Worm (Caenorhabditis elegans) whole organism, L2 larva: ENCODE results near the gene rpa-1.

Experiments
- C34F6.9 ChIP-seq: fragments of 150-350 bp; optimal IDR thresholded peaks from 2 replicates; lab custom pipeline; 2014; ENCODE audit warnings: missing biosample characterization, missing genetic modification characterization
- F13H6.1 ChIP-seq: sonication (generic microtip); optimal IDR thresholded peaks from 2 replicates; lab custom pipeline; 2016; ENCODE audit warnings: missing genetic modification characterization, missing compliant biosample characterization
- R02D3.7 ChIP-seq: fragments of 150-350 bp; optimal IDR thresholded peaks from 2 replicates; lab custom pipeline; 2014; ENCODE audit warnings: missing biosample characterization, missing genetic modification characterization
- alr-1 ChIP-seq: fragments of 150-350 bp; optimal IDR thresholded peaks from 2 replicates; lab custom pipeline; 2014; ENCODE audit warnings: missing biosample characterization, missing genetic modification characterization
- aly-2 ChIP-seq: fragments of 150-350 bp; optimal IDR thresholded peaks from 2 replicates; lab custom pipeline; 2014; ENCODE audit warnings: missing biosample characterization, missing genetic modification characterization
- ama-1 ChIP-seq: fragments of 150-350 bp; optimal IDR thresholded peaks from 2 replicates; lab custom pipeline; 2018; ENCODE audit warnings: inconsistent platforms
- blmp-1 ChIP-seq: sonication (generic microtip); optimal IDR thresholded peaks from 2 replicates; lab custom pipeline; 2017; ENCODE audit warnings: missing genetic modification characterization, mild to moderate bottlenecking, missing compliant biosample characterization, antibody characterized with exemption, moderate library complexity; ENCODE audit not compliant: insufficient read depth
- ceh-16 ChIP-seq: fragments of 150-350 bp; optimal IDR thresholded peaks from 2 replicates; lab custom pipeline; 2014; ENCODE audit warnings: missing biosample characterization, missing genetic modification characterization
- ceh-82 ChIP-seq: fragments of 150-350 bp; optimal IDR thresholded peaks from 2 replicates; lab custom pipeline; 2014; ENCODE audit warnings: missing biosample characterization, missing genetic modification characterization
- crh-2 ChIP-seq: sonication (generic microtip); optimal IDR thresholded peaks from 2 replicates; lab custom pipeline; 2017; ENCODE audit warnings: missing biosample characterization, missing genetic modification characterization
- dmd-4 ChIP-seq: sonication (generic microtip); optimal IDR thresholded peaks from 2 replicates; lab custom pipeline; 2017; ENCODE audit warnings: missing biosample characterization, missing genetic modification characterization
- egl-27 ChIP-seq: sonication (generic microtip); optimal IDR thresholded peaks from 3 replicates; lab custom pipeline; 2017; ENCODE audit warnings: missing biosample characterization, missing genetic modification reagents, missing genetic modification characterization
- elt-1 ChIP-seq: fragments of 150-350 bp; optimal IDR thresholded peaks from 2 replicates; lab custom pipeline; 2014; ENCODE audit warnings: missing biosample characterization, missing genetic modification characterization
- elt-3 ChIP-seq: sonication (generic microtip); optimal IDR thresholded peaks from 2 replicates; lab custom pipeline; 2017; ENCODE audit warnings: missing biosample characterization, missing genetic modification characterization
- fos-1 ChIP-seq: fragments of 150-350 bp; optimal IDR thresholded peaks from 2 replicates; lab custom pipeline; 2014; ENCODE audit warnings: missing biosample characterization, missing genetic modification characterization
- gmeb-1 ChIP-seq: fragments of 150-350 bp; optimal IDR thresholded peaks from 2 replicates; lab custom pipeline; 2014; ENCODE audit warnings: missing biosample characterization, missing genetic modification characterization
- lin-11 ChIP-seq: fragments of 150-350 bp; sonication (generic microtip); optimal IDR thresholded peaks from 2 replicates; lab custom pipeline; 2014; ENCODE audit warnings: missing biosample characterization, missing genetic modification characterization, inconsistent platforms, mixed read lengths
- lin-13 ChIP-seq: fragments of 150-350 bp; optimal IDR thresholded peaks from 2 replicates; lab custom pipeline; 2014; ENCODE audit warnings: missing biosample characterization, missing genetic modification reagents, missing genetic modification characterization
- lsy-2 ChIP-seq, 2 experiments: fragments of 150-350 bp in 1 of 2; sonication (generic microtip) in 1 of 2; optimal IDR thresholded peaks; 2 replicates each; lab custom pipeline; 2014 to 2017; ENCODE audit warnings: missing biosample characterization in 2 of 2, missing genetic modification characterization in 2 of 2
- mab-5 ChIP-seq: fragments of 150-350 bp; optimal IDR thresholded peaks from 2 replicates; lab custom pipeline; 2014; ENCODE audit warnings: missing biosample characterization, missing genetic modification characterization
- mbf-1 ChIP-seq: sonication (generic microtip); optimal IDR thresholded peaks from 2 replicates; lab custom pipeline; 2017; ENCODE audit warnings: missing biosample characterization, missing genetic modification characterization
- mdl-1 ChIP-seq, 2 experiments: fragments of 150-350 bp in 1 of 2; sonication (generic microtip) in 1 of 2; optimal IDR thresholded peaks; 2 replicates each; lab custom pipeline; 2017; ENCODE audit warnings: missing biosample characterization in 2 of 2, missing genetic modification characterization in 2 of 2
- nhr-10 ChIP-seq: sonication (generic microtip); optimal IDR thresholded peaks from 2 replicates; lab custom pipeline; 2017; ENCODE audit warnings: missing biosample characterization, missing genetic modification characterization
- nhr-11 ChIP-seq: fragments of 150-350 bp; optimal IDR thresholded peaks from 2 replicates; lab custom pipeline; 2014; ENCODE audit warnings: missing biosample characterization, missing genetic modification characterization
- nhr-12 ChIP-seq: fragments of 150-350 bp; optimal IDR thresholded peaks from 2 replicates; lab custom pipeline; 2014; ENCODE audit warnings: missing biosample characterization, missing genetic modification characterization
- nhr-129 ChIP-seq: fragments of 150-350 bp; optimal IDR thresholded peaks from 2 replicates; lab custom pipeline; 2014; ENCODE audit warnings: missing biosample characterization, missing genetic modification characterization
- nhr-21 ChIP-seq: fragments of 150-350 bp; optimal IDR thresholded peaks from 2 replicates; lab custom pipeline; 2014; ENCODE audit warnings: missing biosample characterization, missing genetic modification characterization
- nhr-23 ChIP-seq: fragments of 150-350 bp; optimal IDR thresholded peaks from 2 replicates; lab custom pipeline; 2014; ENCODE audit warnings: missing biosample characterization, missing genetic modification reagents, missing genetic modification characterization
- nhr-237 ChIP-seq: fragments of 150-350 bp; optimal IDR thresholded peaks from 2 replicates; lab custom pipeline; 2014; ENCODE audit warnings: missing biosample characterization, missing genetic modification characterization
- nhr-6 ChIP-seq: fragments of 150-350 bp; optimal IDR thresholded peaks from 2 replicates; lab custom pipeline; 2014; ENCODE audit warnings: missing biosample characterization, missing genetic modification characterization
- nhr-77 ChIP-seq: fragments of 150-350 bp; optimal IDR thresholded peaks from 2 replicates; lab custom pipeline; 2014; ENCODE audit warnings: missing biosample characterization, missing genetic modification characterization
- peb-1 ChIP-seq: fragments of 150-350 bp; optimal IDR thresholded peaks from 2 replicates; lab custom pipeline; 2014; ENCODE audit warnings: missing biosample characterization, missing genetic modification characterization
- sem-4 ChIP-seq: fragments of 150-350 bp; optimal IDR thresholded peaks from 2 replicates; lab custom pipeline; 2014; ENCODE audit warnings: missing biosample characterization, missing genetic modification reagents, missing genetic modification characterization
- skn-1 ChIP-seq: sonication (generic microtip); optimal IDR thresholded peaks from 2 replicates; lab custom pipeline; 2017; ENCODE audit warnings: missing biosample characterization, missing genetic modification characterization
- sma-3 ChIP-seq: sonication (generic microtip); optimal IDR thresholded peaks from 2 replicates; lab custom pipeline; 2016; ENCODE audit warnings: missing genetic modification reagents, missing genetic modification characterization, missing compliant biosample characterization
- sma-9 ChIP-seq, 2 experiments: fragments of 150-350 bp in 1 of 2; sonication (generic microtip) in 1 of 2; optimal IDR thresholded peaks; 2 replicates each; lab custom pipeline; 2014 to 2016; ENCODE audit warnings: missing genetic modification characterization in 2 of 2, mild to moderate bottlenecking in 1 of 2, missing biosample characterization in 1 of 2, missing compliant biosample characterization in 1 of 2, missing genetic modification reagents in 1 of 2, moderate library complexity in 1 of 2
- snpc-4 ChIP-seq: fragments of 150-350 bp; optimal IDR thresholded peaks from 2 replicates; lab custom pipeline; 2014; ENCODE audit warnings: missing biosample characterization, missing genetic modification characterization
- unc-39 ChIP-seq: fragments of 150-350 bp; optimal IDR thresholded peaks from 2 replicates; lab custom pipeline; 2014; ENCODE audit warnings: missing biosample characterization, missing genetic modification characterization
- unc-55 ChIP-seq: fragments of 150-350 bp; sonication (generic microtip); optimal IDR thresholded peaks from 3 replicates; lab custom pipeline; 2014; ENCODE audit warnings: missing biosample characterization, missing genetic modification reagents, missing genetic modification characterization
- unc-62 ChIP-seq: fragments of 150-350 bp; optimal IDR thresholded peaks from 2 replicates; lab custom pipeline; 2014; ENCODE audit warnings: missing biosample characterization, missing genetic modification reagents, missing genetic modification characterization
- ztf-1 ChIP-seq: fragments of 200-800 bp; sonication (Bioruptor generic); conservative IDR thresholded peaks from 2 replicates; pipeline ENCODE4 v1.3.6; 2022; ENCODE audit warnings: missing genetic modification characterization, missing compliant biosample characterization
- ztf-11 ChIP-seq: sonication (generic microtip); optimal IDR thresholded peaks from 2 replicates; lab custom pipeline; 2017; ENCODE audit warnings: missing biosample characterization, missing genetic modification characterization
- ztf-4 ChIP-seq: fragments of 150-350 bp; optimal IDR thresholded peaks from 2 replicates; lab custom pipeline; 2014; ENCODE audit warnings: missing biosample characterization, missing genetic modification characterization

The rpa-1 gene

ce11 chrII:7621513-7621912, 42.9 kb upstream of the rpa-1 start (continued):
- no peak for TF ChIP-seq alr-1
- no peak for TF ChIP-seq nhr-237 (tag; lab: Kevin White, UChicago)
- no peak for TF ChIP-seq snpc-4 (tag; lab: Kevin White, UChicago)
- TF ChIP-seq skn-1 (tag; lab: Kevin White, UChicago): no peak
- TF ChIP-seq lsy-2 (tag; optimal IDR thresholded peaks at IDR 0.05; lab: Kevin White, UChicago): peak in 1 of 2 experiments; percentile 26
- no peak for TF ChIP-seq nhr-21

- TF ChIP-seq nhr-129: peak; percentile 14
- TF ChIP-seq sma-9 (GFP tag; optimal IDR thresholded peaks at IDR 0.05; lab: Kevin White, UChicago): peak; percentile 41
- no peak for TF ChIP-seq sma-9 (tag; optimal IDR thresholded peaks at IDR 0.05; lab: Kevin White, UChicago)
- peak; percentile 43 for TF ChIP-seq fos-1 (tag; lab: Kevin White, UChicago)
- TF ChIP-seq peb-1: peak; percentile 28
- TF ChIP-seq crh-2 (tag; lab: Kevin White, UChicago): no peak
- TF ChIP-seq nhr-10 (tag; lab: Kevin White, UChicago): no peak
- peak; percentile 7 for TF ChIP-seq sma-3 (GFP tag; lab: Kevin White, UChicago)
- TF ChIP-seq F13H6.1 (tag; lab: Kevin White, UChicago): peak; percentile 58
Observed at ce11 chrII:7623466-7623865, 40.9 kb upstream of the rpa-1 start.

- TF ChIP-seq ztf-4 (tag; lab: Kevin White, UChicago): no peak
- no peak for TF ChIP-seq unc-55 (GFP tag; lab: Kevin White, UChicago)
- no peak for TF ChIP-seq lin-13 (GFP tag; lab: Kevin White, UChicago)
- no peak for TF ChIP-seq nhr-10 (tag; lab: Kevin White, UChicago)
- TF ChIP-seq mdl-1 (tag; optimal IDR thresholded peaks at IDR 0.05; lab: Kevin White, UChicago): no peak
- TF ChIP-seq skn-1 (tag; lab: Kevin White, UChicago): no peak
- no peak for TF ChIP-seq lin-11 (tag; lab: Kevin White, UChicago)
- TF ChIP-seq crh-2 (tag; lab: Kevin White, UChicago): no peak
- TF ChIP-seq nhr-77 (tag; lab: Kevin White, UChicago): no peak
- TF ChIP-seq R02D3.7 (tag; lab: Kevin White, UChicago): no peak
- no peak for TF ChIP-seq unc-39 (tag; lab: Kevin White, UChicago)
- TF ChIP-seq nhr-237 (tag; lab: Kevin White, UChicago): no peak
- TF ChIP-seq nhr-23: no peak
- no peak for TF ChIP-seq elt-3 (tag; lab: Kevin White, UChicago)
- no peak for TF ChIP-seq sem-4 (tag; lab: Kevin White, UChicago)
- TF ChIP-seq ceh-16 (tag; lab: Kevin White, UChicago): no peak
- TF ChIP-seq alr-1: no peak
Observed at ce11 chrII:7624272-7624671, 40.1 kb upstream of the rpa-1 start.

ce11 chrII:7624995-7625394, 39.4 kb upstream of the rpa-1 start:
- TF ChIP-seq blmp-1 (tag; lab: Kevin White, UChicago): no peak
- TF ChIP-seq fos-1 (tag; lab: Kevin White, UChicago): no peak
- TF ChIP-seq ztf-11 (tag; lab: Kevin White, UChicago): no peak
- no peak for TF ChIP-seq elt-3 (tag; lab: Kevin White, UChicago)
- no peak for TF ChIP-seq lsy-2 (tag; optimal IDR thresholded peaks at IDR 0.05; lab: Kevin White, UChicago)
- TF ChIP-seq ceh-82 (tag; lab: Kevin White, UChicago): no peak
- TF ChIP-seq alr-1: no peak
- TF ChIP-seq skn-1 (tag; lab: Kevin White, UChicago): no peak
- no peak for TF ChIP-seq R02D3.7 (tag; lab: Kevin White, UChicago)
- no peak for TF ChIP-seq mbf-1 (tag; lab: Kevin White, UChicago)
- no peak for TF ChIP-seq unc-55 (GFP tag; lab: Kevin White, UChicago)
- TF ChIP-seq nhr-12 (tag; lab: Kevin White, UChicago): no peak
- no peak for TF ChIP-seq lin-11 (tag; lab: Kevin White, UChicago)
- no peak for TF ChIP-seq sem-4 (tag; lab: Kevin White, UChicago)
- no peak for TF ChIP-seq nhr-237 (tag; lab: Kevin White, UChicago)
- TF ChIP-seq nhr-129: no peak
- no peak for TF ChIP-seq sma-9 (GFP tag; optimal IDR thresholded peaks at IDR 0.05; lab: Kevin White, UChicago)
- no peak for TF ChIP-seq sma-9 (tag; optimal IDR thresholded peaks at IDR 0.05; lab: Kevin White, UChicago)
- TF ChIP-seq egl-27 (tag; lab: Kevin White, UChicago): no peak
- no peak for TF ChIP-seq nhr-23
- TF ChIP-seq, all 48 proteins: peak for 0

ce11 chrII:7628640-7629039, 35.7 kb upstream of the rpa-1 start:
- peak; percentile 79 for TF ChIP-seq sma-3 (GFP tag; lab: Kevin White, UChicago)
- no peak for TF ChIP-seq lin-11 (tag; lab: Kevin White, UChicago)
- TF ChIP-seq nhr-237 (tag; lab: Kevin White, UChicago): no peak
- TF ChIP-seq elt-1 (tag; lab: Kevin White, UChicago): no peak
- no peak for TF ChIP-seq ceh-82 (tag; lab: Kevin White, UChicago)
- TF ChIP-seq nhr-6 (tag; lab: Kevin White, UChicago): no peak
- no peak for TF ChIP-seq C34F6.9 (tag; lab: Kevin White, UChicago)
- no peak for TF ChIP-seq sem-4 (tag; lab: Kevin White, UChicago)
- TF ChIP-seq nhr-77 (tag; lab: Kevin White, UChicago): no peak
- no peak for TF ChIP-seq alr-1
- no peak for TF ChIP-seq ztf-1 (GFP tag; lab: Robert Waterston, UW)
- TF ChIP-seq snpc-4 (tag; lab: Kevin White, UChicago): no peak
- no peak for TF ChIP-seq gmeb-1 (tag; lab: Kevin White, UChicago)
- TF ChIP-seq unc-62 (GFP tag; lab: Kevin White, UChicago): no peak
- no peak for TF ChIP-seq mdl-1 (tag; optimal IDR thresholded peaks at IDR 0.05; lab: Kevin White, UChicago)
- no peak for TF ChIP-seq ama-1
- no peak for TF ChIP-seq nhr-11 (tag; lab: Kevin White, UChicago)
- TF ChIP-seq sma-9 (GFP tag; optimal IDR thresholded peaks at IDR 0.05; lab: Kevin White, UChicago): peak; percentile 8
- no peak for TF ChIP-seq sma-9 (tag; optimal IDR thresholded peaks at IDR 0.05; lab: Kevin White, UChicago)
- TF ChIP-seq dmd-4: no peak
- no peak for TF ChIP-seq mab-5 (tag; lab: Kevin White, UChicago)
- no peak for TF ChIP-seq aly-2 (tag; lab: Kevin White, UChicago)
